Worm (Caenorhabditis elegans) whole organism, L3 larva: ENCODE data around the gene K10H10.5.

ENCODE experiments used
- daf-12 ChIP-seq: fragments of 150-350 bp; optimal IDR thresholded peaks from 2 replicates; lab custom pipeline; 2014; ENCODE audit warnings: missing biosample characterization, missing genetic modification reagents, missing genetic modification characterization
- egl-5 ChIP-seq: fragments of 150-350 bp; optimal IDR thresholded peaks from 2 replicates; lab custom pipeline; 2017; ENCODE audit warnings: missing biosample characterization, missing genetic modification reagents, missing genetic modification characterization, inconsistent platforms
- elt-1 ChIP-seq: fragments of 150-350 bp; optimal IDR thresholded peaks from 2 replicates; lab custom pipeline; 2014; ENCODE audit warnings: missing biosample characterization, missing genetic modification characterization
- fos-1 ChIP-seq: fragments of 150-350 bp; optimal IDR thresholded peaks from 2 replicates; lab custom pipeline; 2014; ENCODE audit warnings: missing biosample characterization, missing genetic modification characterization
- lin-15B ChIP-seq: fragments of 150-350 bp; optimal IDR thresholded peaks from 2 replicates; lab custom pipeline; 2014; ENCODE audit warnings: missing biosample characterization, missing genetic modification characterization
- nhr-23 ChIP-seq: fragments of 150-350 bp; optimal IDR thresholded peaks from 2 replicates; lab custom pipeline; 2014; ENCODE audit warnings: missing biosample characterization, missing genetic modification reagents, missing genetic modification characterization
- skn-1 ChIP-seq: fragments of 150-350 bp; optimal IDR thresholded peaks from 2 replicates; lab custom pipeline; 2014; ENCODE audit warnings: missing biosample characterization, missing genetic modification characterization
- unc-39 ChIP-seq: sonication (generic microtip); optimal IDR thresholded peaks from 4 replicates; lab custom pipeline; 2017; ENCODE audit warnings: missing biosample characterization, missing genetic modification characterization
- unc-62 ChIP-seq: fragments of 150-350 bp; sonication (generic microtip); optimal IDR thresholded peaks from 4 replicates; lab custom pipeline; 2014; ENCODE audit warnings: missing biosample characterization, missing genetic modification reagents, missing genetic modification characterization
- ztf-11 ChIP-seq: fragments of 150-350 bp; optimal IDR thresholded peaks from 2 replicates; lab custom pipeline; 2014; ENCODE audit warnings: missing biosample characterization, missing genetic modification characterization

- TF ChIP-seq daf-12 (tag; lab: Kevin White, UChicago) (no peak), nhr-23 (tag; lab: Kevin White, UChicago) (peak; percentile 56), skn-1 (tag; lab: Kevin White, UChicago) (peak; percentile 46), ztf-11 (tag; lab: Kevin White, UChicago) (no peak), lin-15B (tag; lab: Kevin White, UChicago) (peak; percentile 66), egl-5 (tag; lab: Kevin White, UChicago) (no peak), unc-39 (tag; lab: Kevin White, UChicago) (no peak), fos-1 (no peak), unc-62 (GFP tag; lab: Kevin White, UChicago) (no peak), elt-1 (tag; lab: Kevin White, UChicago) (peak; percentile 52)
These were observed 26.8 kb downstream of the K10H10.5 start, which contains the start of the genes F57C2.5 and spat-1 for ce11 chrII:14528233-14528802.
